Fruit fly (Drosophila melanogaster): ENCODE measurements around the gene CG8813.

Gene CG8813

DNA sequence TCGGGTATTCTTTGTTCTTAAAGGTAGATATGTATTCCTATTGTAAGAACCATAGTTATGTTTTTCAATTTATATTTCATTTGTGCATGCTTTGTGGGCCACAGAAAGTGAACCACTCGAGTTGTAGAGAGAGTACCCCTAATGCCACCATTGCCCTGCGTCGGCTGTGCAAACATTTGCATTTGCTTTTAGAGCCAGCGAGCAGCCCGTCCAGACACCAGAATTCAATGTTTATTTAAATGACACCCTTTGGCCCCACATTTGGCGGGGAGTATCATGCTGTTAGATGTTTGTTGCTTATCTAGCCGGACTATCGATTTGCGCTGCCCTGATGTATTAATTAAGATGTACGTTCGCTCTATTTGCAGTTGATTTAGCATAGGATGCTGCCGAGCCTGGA is 4.9 kb upstream of the CG8813 start (continued):
- TF ChIP-seq CG10321 (GFP tag; IDR thresholded peaks at IDR 0.05) (no peak), usp (GFP tag; optimal IDR thresholded peaks at IDR 0.05) (no peak), Mrtf (GFP tag; IDR thresholded peaks at IDR 0.05) (no peak), CG5245 (GFP tag; optimal IDR thresholded peaks at IDR 0.05) (no peak), D19B (GFP tag; optimal IDR thresholded peaks at IDR 0.05) (no peak), tin (GFP tag; optimal IDR thresholded peaks at IDR 0.05) (no peak), CG8765 (GFP tag; IDR thresholded peaks at IDR 0.05) (no peak), unpg (GFP tag; optimal IDR thresholded peaks at IDR 0.05) (peak; percentile 16), gsb (GFP tag; IDR thresholded peaks at IDR 0.05) (no peak), CG6683 (GFP tag; optimal IDR thresholded peaks at IDR 0.05) (no peak), lmd (GFP tag; IDR thresholded peaks at IDR 0.05) (no peak), GATAe (GFP tag; conservative IDR thresholded peaks at IDR 0.05) (no peak), zfh1 (GFP tag; IDR thresholded peaks at IDR 0.05) (no peak), phol (tag; optimal IDR thresholded peaks at IDR 0.05) (no peak), ttk (GFP tag; IDR thresholded peaks at IDR 0.05) (no peak), al (GFP tag; IDR thresholded peaks at IDR 0.05) (no peak), Kr (GFP tag; optimal IDR thresholded peaks at IDR 0.05) (peak; percentile 10), CG17802 (tag; optimal IDR thresholded peaks at IDR 0.05) (no peak), chinmo (GFP tag; IDR thresholded peaks at IDR 0.05; ENCODE audit: partially characterized antibody) (no peak), sc (optimal IDR thresholded peaks at IDR 0.05) (no peak), sc (GFP tag; optimal IDR thresholded peaks at IDR 0.05) (no peak), CG17359 (tag; optimal IDR thresholded peaks at IDR 0.05) (peak; percentile 16), CG15601 (tag; optimal IDR thresholded peaks at IDR 0.05) (peak; percentile 16), B-H1 (GFP tag; IDR thresholded peaks at IDR 0.05) (no peak), HmgZ (tag; optimal IDR thresholded peaks at IDR 0.05) (no peak)

DNA sequence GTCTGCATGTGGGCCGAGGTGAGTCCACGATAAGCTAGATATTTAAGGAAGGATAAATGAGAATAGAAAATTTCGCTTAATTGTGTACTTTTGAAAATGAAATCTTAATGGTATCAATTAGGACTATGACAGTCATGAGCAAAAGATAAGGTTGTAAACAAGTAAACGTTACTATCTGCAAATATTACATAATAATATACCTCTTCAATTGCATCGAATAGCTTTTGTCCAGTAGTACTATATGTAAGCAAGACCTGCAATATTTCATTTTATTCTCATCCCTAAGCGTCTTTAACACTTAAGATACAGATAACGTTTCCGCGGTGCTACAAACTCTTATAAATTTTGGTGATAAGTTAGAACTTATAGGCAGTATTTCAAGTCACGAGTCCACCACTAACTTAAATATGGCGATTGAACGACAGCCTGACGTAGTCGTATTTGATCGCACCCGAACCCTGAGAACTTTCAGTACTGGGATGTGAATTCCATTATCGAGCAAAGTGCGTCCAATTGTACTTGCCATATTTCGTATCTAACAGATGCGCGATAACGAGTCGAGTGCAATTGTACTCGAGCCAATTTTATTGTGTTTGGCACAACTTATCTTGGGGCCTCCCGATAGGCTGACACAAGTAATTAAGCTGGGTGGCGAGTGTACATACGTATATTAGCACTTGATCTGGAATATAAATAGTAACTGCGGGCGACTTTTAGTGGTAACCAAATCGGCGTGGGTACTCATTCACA is 3.7 kb upstream of the CG8813 start:
- no peak for TF ChIP-seq pb (GFP tag; optimal IDR thresholded peaks at IDR 0.05)
- no peak for TF ChIP-seq Bteb2 (GFP tag; optimal IDR thresholded peaks at IDR 0.05)
- no peak for TF ChIP-seq trh (GFP tag; optimal IDR thresholded peaks at IDR 0.05)
- peak; percentile 37 for TF ChIP-seq HmgZ (tag; optimal IDR thresholded peaks at IDR 0.05)
- TF ChIP-seq grn (GFP tag; optimal IDR thresholded peaks at IDR 0.05) = peak; percentile 52
- no peak for TF ChIP-seq scrt (GFP tag; optimal IDR thresholded peaks at IDR 0.05)
- no peak for TF ChIP-seq tll (GFP tag; optimal IDR thresholded peaks at IDR 0.05)
- 0 out of 2 replicates have a peak, but pooled peaks have one; percentile 30 for TF ChIP-seq GATAe (GFP tag; conservative IDR thresholded peaks at IDR 0.05)
- TF ChIP-seq salm (tag; optimal IDR thresholded peaks at IDR 0.05) = no peak
- no peak for TF ChIP-seq stwl (tag; optimal IDR thresholded peaks at IDR 0.05)
- no peak for TF ChIP-seq Med (GFP tag)
- no peak for TF ChIP-seq D19B (GFP tag; optimal IDR thresholded peaks at IDR 0.05)
- TF ChIP-seq CG7963 (GFP tag; IDR thresholded peaks at IDR 0.05; ENCODE audit: partially characterized antibody) = no peak
- no peak for TF ChIP-seq CG17568 (GFP tag; optimal IDR thresholded peaks at IDR 0.05)
- no peak for TF ChIP-seq CoRest (tag; optimal IDR thresholded peaks at IDR 0.05)
- TF ChIP-seq Hr3 (GFP tag; optimal IDR thresholded peaks at IDR 0.05) = no peak
- no peak for TF ChIP-seq CG32772 (GFP tag; IDR thresholded peaks at IDR 0.05)
- no peak for TF ChIP-seq CG3995 (GFP tag; optimal IDR thresholded peaks at IDR 0.05)
- TF ChIP-seq CG8924 (tag; optimal IDR thresholded peaks at IDR 0.05) = no peak
- TF ChIP-seq Lhr (GFP tag; optimal IDR thresholded peaks at IDR 0.05) = no peak
- TF ChIP-seq lbe (GFP tag; optimal IDR thresholded peaks at IDR 0.05) = no peak
- TF ChIP-seq sens (GFP tag) = peak; percentile 10
- no peak for TF ChIP-seq emc (GFP tag; optimal IDR thresholded peaks at IDR 0.05)
- peak; percentile 23 for TF ChIP-seq BEAF-32 (GFP tag; optimal IDR thresholded peaks at IDR 0.05)
- TF ChIP-seq CG15696 (tag; optimal IDR thresholded peaks at IDR 0.05) = no peak
- TF ChIP-seq Hey (tag; optimal IDR thresholded peaks at IDR 0.05) = peak; percentile 39
- TF ChIP-seq CG3847 (GFP tag; IDR thresholded peaks at IDR 0.05) = no peak
- TF ChIP-seq B-H2 (GFP tag; optimal IDR thresholded peaks at IDR 0.05) = no peak
